Fruit fly (Drosophila melanogaster) Kc167 (cell line): ENCODE measurements around the gene CG46059.

ENCODE experiments used
- Sin3A ChIP-seq: fragments of >200 bp; optimal IDR thresholded peaks from 2 replicates; lab custom pipeline; 2018; ENCODE audit warnings: missing external identifiers
- h ChIP-seq: fragments of >200 bp; optimal IDR thresholded peaks from 3 replicates; lab custom pipeline; 2018; ENCODE audit warnings: missing external identifiers
- psq ChIP-seq: fragments of >200 bp; optimal IDR thresholded peaks from 2 replicates; lab custom pipeline; 2017; ENCODE audit warnings: missing external identifiers
- ttk ChIP-seq: sonication (Bioruptor generic); optimal IDR thresholded peaks from 2 replicates; lab custom pipeline; 2017; ENCODE audit warnings: missing external identifiers

DNA sequence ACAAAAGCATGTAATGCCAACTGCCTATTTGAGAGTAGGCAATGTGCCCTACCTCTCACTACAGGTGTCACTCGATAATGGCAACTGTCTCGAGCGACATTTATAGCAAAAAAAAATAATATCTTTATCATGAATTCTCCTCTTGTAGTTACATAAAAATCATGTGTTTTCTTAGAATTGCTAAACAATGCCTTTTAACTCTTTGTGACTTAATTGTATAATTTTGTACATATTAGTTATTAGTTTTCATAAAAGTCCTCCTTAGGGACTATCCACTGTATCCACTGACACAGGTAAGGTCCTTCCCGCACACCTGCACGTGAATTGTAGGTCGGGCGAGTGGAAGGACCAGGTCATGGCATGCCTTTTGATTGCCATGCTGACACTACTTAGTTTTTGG, 25.3 kb upstream of the CG46059 start:
- TF ChIP-seq ttk (lab: Kevin White, UChicago) (no peak), h (lab: Kevin White, UChicago) (no peak), psq (lab: Kevin White, UChicago) (no peak), Sin3A (lab: Kevin White, UChicago) (no peak)
